Worm (Caenorhabditis elegans) whole organism, late embryonic: ENCODE results near the gene mett-10.

ENCODE experiments used
- C38D4.7 ChIP-seq: fragments of 200-800 bp; sonication (Bioruptor generic); optimal IDR thresholded peaks from 2 replicates; lab custom pipeline; 2018; ENCODE audit warnings: mild to moderate bottlenecking, missing genetic modification characterization, moderate library complexity, missing compliant biosample characterization
- K02D7.2 ChIP-seq: sonication (generic microtip); optimal IDR thresholded peaks from 2 replicates; lab custom pipeline; 2017; ENCODE audit warnings: mild to moderate bottlenecking, missing genetic modification characterization, missing compliant biosample characterization
- K09A11.1 ChIP-seq: sonication (generic microtip); optimal IDR thresholded peaks from 2 replicates; lab custom pipeline; 2017; ENCODE audit warnings: antibody characterized with exemption, mild to moderate bottlenecking, missing genetic modification characterization, missing compliant biosample characterization; ENCODE audit not compliant: insufficient read depth
- ceh-18 ChIP-seq: sonication (generic microtip); optimal IDR thresholded peaks from 2 replicates; lab custom pipeline; 2016; ENCODE audit warnings: missing genetic modification characterization, missing compliant biosample characterization
- ceh-19 ChIP-seq: fragments of 200-800 bp; sonication (Bioruptor generic); optimal IDR thresholded peaks from 2 replicates; lab custom pipeline; 2018; ENCODE audit warnings: mild to moderate bottlenecking, missing genetic modification characterization, missing compliant biosample characterization
- ceh-2 ChIP-seq: sonication (generic microtip); optimal IDR thresholded peaks from 2 replicates; lab custom pipeline; 2016; ENCODE audit warnings: missing genotype, missing genetic modification characterization, missing compliant biosample characterization
- fkh-10 ChIP-seq: fragments of 150-350 bp; optimal IDR thresholded peaks from 2 replicates; lab custom pipeline; 2014; ENCODE audit warnings: missing biosample characterization, missing genetic modification reagents, missing genetic modification characterization
- hlh-8 ChIP-seq: sonication (generic microtip); optimal IDR thresholded peaks from 2 replicates; lab custom pipeline; 2016; ENCODE audit warnings: missing genotype, missing genetic modification characterization, missing compliant biosample characterization
- lin-11 ChIP-seq: fragments of 200-800 bp; sonication (Bioruptor generic); optimal IDR thresholded peaks from 2 replicates; lab custom pipeline; 2018; ENCODE audit warnings: mild to moderate bottlenecking, missing genetic modification characterization, missing compliant biosample characterization
- nhr-11 ChIP-seq: fragments of 150-350 bp; optimal IDR thresholded peaks from 2 replicates; lab custom pipeline; 2014; ENCODE audit warnings: missing biosample characterization, missing genetic modification characterization
- pat-9 ChIP-seq: fragments of 200-800 bp; sonication (Bioruptor generic); optimal IDR thresholded peaks from 2 replicates; lab custom pipeline; 2018; ENCODE audit warnings: mild to moderate bottlenecking, missing genetic modification characterization, moderate library complexity, missing compliant biosample characterization
- pha-4 ChIP-seq: fragments of 150-350 bp; optimal IDR thresholded peaks from 2 replicates; lab custom pipeline; 2018; ENCODE audit warnings: missing biosample characterization, missing genetic modification reagents, missing genetic modification characterization
- pros-1 ChIP-seq: fragments of 150-350 bp; optimal IDR thresholded peaks from 2 replicates; lab custom pipeline; 2014; ENCODE audit warnings: missing biosample characterization, missing genetic modification reagents, missing genetic modification characterization
- rnt-1 ChIP-seq: sonication (generic microtip); optimal IDR thresholded peaks from 2 replicates; lab custom pipeline; 2016; ENCODE audit warnings: missing genetic modification characterization, missing compliant biosample characterization

DNA sequence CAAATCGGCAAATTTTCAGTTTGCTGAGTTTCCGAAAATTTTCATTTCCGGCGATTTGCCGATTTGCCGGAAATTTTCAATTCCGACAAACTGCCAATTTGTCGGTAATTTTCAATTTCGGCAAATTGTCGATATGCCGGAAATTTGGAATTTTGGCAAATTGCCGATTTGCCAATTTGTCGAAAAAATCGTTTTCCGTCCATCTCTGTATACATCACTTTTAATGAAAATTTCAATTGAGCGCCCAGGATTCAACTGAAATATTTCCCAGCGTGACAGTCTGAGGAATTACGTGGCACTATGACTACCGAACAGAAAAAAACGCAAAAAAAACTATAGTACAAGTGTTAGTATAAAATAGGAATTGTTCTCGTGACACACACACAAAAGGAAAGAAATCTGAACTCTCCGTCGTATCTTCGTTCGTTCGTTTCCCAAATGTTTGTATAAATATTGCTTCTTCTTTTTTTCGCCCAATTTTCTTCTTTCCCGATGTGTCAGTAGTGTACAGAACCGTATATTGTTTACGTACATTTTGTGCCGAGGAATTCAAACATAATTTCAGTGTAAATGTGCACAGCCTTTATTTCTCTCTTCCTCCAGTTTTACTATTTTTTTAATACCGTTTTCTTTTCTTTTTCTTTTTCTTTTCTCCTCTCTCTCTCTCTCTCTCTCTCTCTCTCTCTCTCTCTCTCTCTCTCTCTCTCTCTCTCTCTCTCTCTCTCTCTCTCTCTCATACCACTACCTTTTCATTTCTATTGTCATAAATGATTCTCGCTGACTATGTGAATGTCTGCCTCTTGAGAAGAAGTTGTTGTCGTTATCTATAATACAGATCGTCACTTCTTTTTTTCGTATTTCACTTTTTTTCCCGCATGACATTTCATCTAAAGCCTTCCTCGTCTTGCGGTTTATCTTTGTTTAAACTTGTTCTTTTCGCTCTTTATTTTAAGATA, 17.9 kb downstream of the mett-10 start:
- TF ChIP-seq nhr-11 = no peak
- TF ChIP-seq pat-9 = no peak
- TF ChIP-seq hlh-8 (tag; lab: Kevin White, UChicago) = no peak
- no peak for TF ChIP-seq ceh-18
- no peak for TF ChIP-seq lin-11 (tag; lab: Kevin White, UChicago)
- no peak for TF ChIP-seq pros-1
- no peak for TF ChIP-seq K09A11.1 (tag; lab: Kevin White, UChicago)
- no peak for TF ChIP-seq fkh-10 (GFP tag; lab: Kevin White, UChicago)
- no peak for TF ChIP-seq ceh-19 (GFP tag; lab: Kevin White, UChicago)
- no peak for TF ChIP-seq pha-4 (tag; lab: Kevin White, UChicago)
- TF ChIP-seq K02D7.2 (tag; lab: Kevin White, UChicago) = no peak
- TF ChIP-seq C38D4.7 = no peak
- no peak for TF ChIP-seq rnt-1 (tag; lab: Kevin White, UChicago)
- TF ChIP-seq ceh-2 (tag; lab: Kevin White, UChicago) = no peak
